Worm (Caenorhabditis elegans): ENCODE results near the gene Y39B6A.25.

- TF ChIP-seq scrt-1 (GFP tag; IDR thresholded peaks at IDR 0.05) (no peak), ama-1 (optimal IDR thresholded peaks at IDR 0.05) (no peak), tra-4 (tag; optimal IDR thresholded peaks at IDR 0.05) (no peak), pes-1 (GFP tag; IDR thresholded peaks at IDR 0.05) (peak; percentile 70), ceh-13 (GFP tag; optimal IDR thresholded peaks at IDR 0.05) (no peak), flt-1 (GFP tag; IDR thresholded peaks at IDR 0.05) (no peak), tbx-11 (GFP tag; IDR thresholded peaks at IDR 0.05) (no peak), hnd-1 (tag; optimal IDR thresholded peaks at IDR 0.05) (no peak)
Observed at ce11 chrV:18980980-18981529, 45.2 kb upstream of the Y39B6A.25 start, which contains the start of the genes mrps-35 and sws-1.

Data from whole organism, early embryonic.